Worm (Caenorhabditis elegans) whole organism, L4/young adult: ENCODE data around the gene Y57G11C.38.

Source experiments
- dao-5 ChIP-seq: sonication (generic microtip); optimal IDR thresholded peaks from 2 replicates; lab custom pipeline; 2016; ENCODE audit warnings: missing genotype, missing genetic modification characterization, moderate library complexity, missing compliant biosample characterization
- him-1 ChIP-seq: sonication (generic microtip); optimal IDR thresholded peaks from 2 replicates; lab custom pipeline; 2016; ENCODE audit warnings: missing genotype, missing genetic modification reagents, missing genetic modification characterization, missing compliant biosample characterization

DNA sequence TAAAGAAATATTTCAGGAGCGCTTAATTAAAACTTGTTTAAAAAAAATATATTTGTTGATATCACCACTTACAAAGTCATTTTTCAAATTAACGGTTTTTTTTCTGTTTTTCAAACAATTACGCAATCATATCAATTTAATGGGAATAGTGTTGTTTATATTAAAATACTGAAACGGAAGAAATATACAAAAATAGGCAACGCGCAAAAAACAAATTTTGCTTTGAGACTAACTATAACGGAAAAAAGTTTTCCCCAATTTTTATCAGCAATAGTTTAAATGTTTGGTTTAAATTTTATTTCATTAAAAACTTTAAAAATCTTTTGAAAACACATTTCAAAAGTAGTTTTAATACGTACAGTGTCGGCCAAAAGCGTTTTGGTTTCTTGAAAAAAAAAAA is 6.3 kb downstream of the Y57G11C.38 start:
- TF ChIP-seq him-1 (no peak), dao-5 (tag; lab: Kevin White, UChicago) (no peak)
